Worm (Caenorhabditis elegans): ENCODE results near the gene srm-3.

Gene srm-3

ce11 chrIV:9651234-9651633 lies 2.5 kb downstream of the srm-3 start, which contains the start of gene chca-1:
TSS of gene chca-1 (plus strand) at chrIV:9651394.
- TF ChIP-seq nhr-77 (tag; optimal IDR thresholded peaks at IDR 0.05) (no peak), sma-9 (GFP tag; optimal IDR thresholded peaks at IDR 0.05) (peak; percentile 34), sma-9 (tag; optimal IDR thresholded peaks at IDR 0.05) (no peak), unc-62 (GFP tag; optimal IDR thresholded peaks at IDR 0.05) (no peak), skn-1 (tag; optimal IDR thresholded peaks at IDR 0.05) (no peak), mbf-1 (tag; optimal IDR thresholded peaks at IDR 0.05) (no peak), sma-3 (GFP tag; optimal IDR thresholded peaks at IDR 0.05) (no peak), lin-39 (tag; optimal IDR thresholded peaks at IDR 0.05) (no peak), nhr-21 (tag; optimal IDR thresholded peaks at IDR 0.05) (no peak), ama-1 (optimal IDR thresholded peaks at IDR 0.05) (no peak), nhr-129 (tag; optimal IDR thresholded peaks at IDR 0.05) (peak; percentile 75), unc-55 (GFP tag; optimal IDR thresholded peaks at IDR 0.05) (no peak), fos-1 (tag; optimal IDR thresholded peaks at IDR 0.05) (peak; percentile 93), dmd-4 (tag; optimal IDR thresholded peaks at IDR 0.05) (no peak), ztf-4 (tag; optimal IDR thresholded peaks at IDR 0.05) (no peak), nhr-12 (tag; optimal IDR thresholded peaks at IDR 0.05) (no peak), mab-5 (tag; optimal IDR thresholded peaks at IDR 0.05) (no peak), ZK546.5 (tag; optimal IDR thresholded peaks at IDR 0.05) (no peak), peb-1 (tag; optimal IDR thresholded peaks at IDR 0.05) (no peak), alr-1 (tag; optimal IDR thresholded peaks at IDR 0.05) (no peak), lsy-2 (tag; optimal IDR thresholded peaks at IDR 0.05) (peak in 1 of 2 experiments; percentile 53), ztf-11 (tag; optimal IDR thresholded peaks at IDR 0.05) (no peak), nhr-25 (tag; optimal IDR thresholded peaks at IDR 0.05) (no peak), R02D3.7 (tag; optimal IDR thresholded peaks at IDR 0.05) (no peak), lin-13 (GFP tag; optimal IDR thresholded peaks at IDR 0.05) (no peak), elt-1 (tag; optimal IDR thresholded peaks at IDR 0.05) (no peak), nhr-6 (tag; optimal IDR thresholded peaks at IDR 0.05) (no peak), crh-2 (tag; optimal IDR thresholded peaks at IDR 0.05) (peak; percentile 79), snpc-4 (tag; optimal IDR thresholded peaks at IDR 0.05) (no peak), ztf-1 (GFP tag; conservative IDR thresholded peaks at IDR 0.05) (no peak), aly-2 (tag; optimal IDR thresholded peaks at IDR 0.05) (no peak)

DNA sequence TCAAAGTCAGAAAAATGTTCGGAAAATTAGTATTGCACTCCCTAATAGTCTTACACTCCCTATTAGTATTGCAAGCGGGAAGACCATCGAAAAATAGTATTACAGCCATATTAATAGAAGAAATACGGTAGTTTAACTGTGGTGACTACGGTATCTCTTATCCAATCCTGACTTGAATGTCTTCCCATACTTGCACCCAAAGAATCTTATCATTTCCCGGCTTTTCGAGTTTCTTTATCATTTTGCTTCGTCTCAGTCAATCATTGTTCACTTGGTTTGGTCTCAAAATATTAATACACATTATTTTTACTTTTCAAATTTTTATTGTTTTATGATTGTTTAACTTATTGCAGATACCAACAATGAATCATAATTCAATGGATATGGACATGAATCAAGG lies 4.4 kb downstream of the srm-3 start, which contains the start of gene F58G6.3:
Gene F58G6.3, plus strand, starts transcription at position 352 of the 400 bp plus-strand sequence.
- TF ChIP-seq lsy-2 (tag; optimal IDR thresholded peaks at IDR 0.05) = peak in 1 of 2 experiments; percentile 5
- no peak for TF ChIP-seq peb-1 (tag; optimal IDR thresholded peaks at IDR 0.05)

DNA sequence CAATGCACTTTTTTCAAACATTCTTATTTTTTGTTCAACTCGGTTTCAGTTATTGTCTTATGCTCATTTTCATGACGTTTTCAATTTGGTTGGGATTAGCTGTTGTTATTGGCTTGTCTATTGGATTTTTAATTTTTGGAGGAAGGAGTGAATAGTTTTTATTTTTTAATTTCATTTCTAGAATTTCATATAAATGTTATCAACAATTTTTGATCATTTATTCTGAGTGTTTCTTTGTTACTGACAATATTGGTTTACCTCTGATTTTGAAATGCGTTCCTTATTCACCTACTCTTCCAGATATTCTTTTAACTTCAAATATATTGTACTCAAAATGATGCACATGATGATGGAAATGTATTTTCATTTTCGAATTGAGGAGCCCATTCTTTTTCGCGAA lies 5.2 kb downstream of the srm-3 start, which contains the start of gene F58G6.7:
Gene F58G6.7, plus strand, starts transcription at position 301 of the 400 bp plus-strand sequence.
- TF ChIP-seq dmd-4 (tag; optimal IDR thresholded peaks at IDR 0.05) (no peak), nhr-77 (tag; optimal IDR thresholded peaks at IDR 0.05) (no peak)

DNA sequence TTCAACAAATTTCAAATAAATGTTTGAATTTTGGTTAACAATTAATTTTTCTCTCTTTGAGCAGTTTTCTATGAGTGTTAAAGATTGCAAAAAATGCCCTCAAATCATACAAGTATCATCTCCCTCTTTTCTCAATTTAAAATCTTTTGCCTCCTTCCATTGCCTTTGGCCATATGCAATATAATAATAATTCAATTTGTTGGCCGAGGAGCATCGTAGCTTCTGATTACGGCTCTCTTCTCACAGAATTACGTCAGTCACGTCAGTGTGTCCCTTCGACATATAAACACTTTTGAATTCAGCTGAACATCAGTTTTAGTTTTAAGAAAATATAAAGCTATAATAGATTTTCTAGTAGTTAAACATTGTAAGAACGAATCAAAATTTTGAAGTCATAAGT lies 6.8 kb downstream of the srm-3 start:
- TF ChIP-seq C34F6.9 (tag; optimal IDR thresholded peaks at IDR 0.05) = no peak
- TF ChIP-seq nhr-21 (tag; optimal IDR thresholded peaks at IDR 0.05) = no peak
- TF ChIP-seq lsy-2 (tag; optimal IDR thresholded peaks at IDR 0.05) = no peak
- TF ChIP-seq lin-39 (tag; optimal IDR thresholded peaks at IDR 0.05) = no peak

DNA sequence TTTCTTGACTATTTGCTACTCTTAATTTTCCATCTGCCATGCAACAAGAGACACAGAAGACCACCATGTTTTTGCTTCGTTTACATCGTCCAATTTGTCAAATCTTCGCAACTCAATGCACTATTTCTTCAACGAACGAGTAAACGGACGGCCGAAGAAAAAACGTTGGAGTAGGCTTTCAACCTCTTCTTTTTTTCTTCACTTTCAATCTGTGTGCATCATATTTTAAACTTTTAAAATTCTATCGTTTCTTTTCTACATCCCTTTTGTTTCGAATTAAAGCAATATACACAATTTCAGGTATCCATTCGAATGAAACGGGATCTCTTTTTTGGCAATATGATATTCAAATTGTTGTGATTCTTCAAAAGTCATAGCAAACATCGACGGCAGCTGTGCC lies 9.0 kb downstream of the srm-3 start, which contains the start of gene acc-1:
Gene acc-1, plus strand, starts transcription at position 301 of the 400 bp plus-strand sequence.
- no peak for TF ChIP-seq unc-62 (GFP tag; optimal IDR thresholded peaks at IDR 0.05)
- no peak for TF ChIP-seq elt-3 (tag; optimal IDR thresholded peaks at IDR 0.05)
- no peak for TF ChIP-seq blmp-1 (tag; optimal IDR thresholded peaks at IDR 0.05; ENCODE audit: insufficient read depth)
- TF ChIP-seq nhr-11 (tag; optimal IDR thresholded peaks at IDR 0.05) = no peak
- TF ChIP-seq C34F6.9 (tag; optimal IDR thresholded peaks at IDR 0.05) = no peak
- TF ChIP-seq egl-27 (tag; optimal IDR thresholded peaks at IDR 0.05) = no peak
- TF ChIP-seq sma-3 (GFP tag; optimal IDR thresholded peaks at IDR 0.05) = no peak
- TF ChIP-seq lin-11 (tag; optimal IDR thresholded peaks at IDR 0.05) = no peak
- no peak for TF ChIP-seq zag-1 (tag; optimal IDR thresholded peaks at IDR 0.05)
- TF ChIP-seq nhr-6 (tag; optimal IDR thresholded peaks at IDR 0.05) = no peak
- TF ChIP-seq sma-9 (GFP tag; optimal IDR thresholded peaks at IDR 0.05) = no peak
- no peak for TF ChIP-seq sma-9 (tag; optimal IDR thresholded peaks at IDR 0.05)
- TF ChIP-seq nhr-237 (tag; optimal IDR thresholded peaks at IDR 0.05) = no peak

All from whole organism, L2 larva.